Fruit fly (Drosophila melanogaster) whole organism, embryonic: ENCODE measurements around the gene Alh.

Experiments used
- Bgb ChIP-seq: fragments of 200-800 bp; sonication (Bioruptor generic); IDR thresholded peaks from 2 replicates; pipeline ENCODE4 v1.3.6; 2022; ENCODE audit warnings: missing biosample characterization, missing genetic modification characterization; ENCODE audit not compliant: partially characterized antibody
- CG10366 ChIP-seq: fragments of 200-800 bp; sonication (Bioruptor generic); IDR thresholded peaks from 2 replicates; pipeline ENCODE4 v1.3.6; 2022; ENCODE audit warnings: missing biosample characterization, missing genetic modification characterization
- CG11247 ChIP-seq: fragments of 200-800 bp; sonication (Bioruptor generic); IDR thresholded peaks from 2 replicates; pipeline ENCODE4 v1.3.6; 2022; ENCODE audit warnings: missing biosample characterization, missing genetic modification characterization
- CG11695 ChIP-seq: fragments of 200-800 bp; sonication (Bioruptor generic); IDR thresholded peaks from 3 replicates; pipeline ENCODE4 v1.3.6; 2022; ENCODE audit warnings: missing biosample characterization, missing genetic modification characterization
- CG11723 ChIP-seq: fragments of 200-800 bp; sonication (Bioruptor generic); optimal IDR thresholded peaks from 2 replicates; lab custom pipeline; 2017; ENCODE audit warnings: missing biosample characterization, mild to moderate bottlenecking, missing genetic modification characterization
- CG1233 ChIP-seq: fragments of 200-800 bp; sonication (Bioruptor generic); optimal IDR thresholded peaks from 4 replicates; lab custom pipeline; 2018; ENCODE audit warnings: missing biosample characterization, mild to moderate bottlenecking, missing genetic modification characterization
- CG13424 ChIP-seq: fragments of 200-800 bp; sonication (Bioruptor generic); optimal IDR thresholded peaks from 2 replicates; lab custom pipeline; 2019; ENCODE audit warnings: missing biosample characterization, mild to moderate bottlenecking, missing genetic modification characterization, moderate library complexity
- CG1603 ChIP-seq: fragments of 200-800 bp; sonication (Bioruptor generic); optimal IDR thresholded peaks from 2 replicates; lab custom pipeline; 2019; ENCODE audit warnings: missing biosample characterization, mild to moderate bottlenecking, missing genetic modification characterization, moderate library complexity
- CG17186 ChIP-seq: fragments of 200-800 bp; sonication (Bioruptor generic); optimal IDR thresholded peaks from 3 replicates; lab custom pipeline; 2017; ENCODE audit warnings: missing biosample characterization, missing genetic modification reagents, missing genetic modification characterization
- CG17568 ChIP-seq: fragments of 200-800 bp; sonication (Bioruptor generic); optimal IDR thresholded peaks from 2 replicates; lab custom pipeline; 2018; ENCODE audit warnings: missing biosample characterization, mild to moderate bottlenecking, missing genetic modification characterization, moderate library complexity
- CG17829 ChIP-seq: fragments of 200-800 bp; optimal IDR thresholded peaks from 2 replicates; lab custom pipeline; 2019; ENCODE audit warnings: missing biosample characterization, mild to moderate bottlenecking, missing genetic modification characterization, moderate library complexity
- CG1792 ChIP-seq: fragments of 200-800 bp; sonication (Bioruptor generic); optimal IDR thresholded peaks from 2 replicates; lab custom pipeline; 2016; ENCODE audit warnings: missing biosample characterization, missing genetic modification characterization
- CG18262 ChIP-seq: fragments of 200-800 bp; optimal IDR thresholded peaks from 3 replicates; lab custom pipeline; 2019; ENCODE audit warnings: missing biosample characterization, mild to moderate bottlenecking, missing genetic modification characterization, moderate library complexity
- CG1832 ChIP-seq: fragments of 200-800 bp; sonication (Bioruptor generic); optimal IDR thresholded peaks from 2 replicates; lab custom pipeline; 2017; ENCODE audit warnings: missing biosample characterization, mild to moderate bottlenecking, missing genetic modification characterization, inconsistent platforms
- CG18599 ChIP-seq: fragments of 200-800 bp; sonication (Bioruptor generic); optimal IDR thresholded peaks from 3 replicates; lab custom pipeline; 2017; ENCODE audit warnings: missing biosample characterization, missing genetic modification characterization, mild to moderate bottlenecking, moderate library complexity, missing genetic modification reagents
- CG2678 ChIP-seq: fragments of 200-800 bp; sonication (Bioruptor generic); optimal IDR thresholded peaks from 3 replicates; lab custom pipeline; 2019; ENCODE audit warnings: missing biosample characterization, mild to moderate bottlenecking, missing genetic modification characterization, moderate library complexity
- CG32772 ChIP-seq: fragments of 200-800 bp; sonication (Bioruptor generic); IDR thresholded peaks from 2 replicates; pipeline ENCODE4 v1.3.6; 2022; ENCODE audit warnings: missing biosample characterization, missing genetic modification characterization
- CG4854 ChIP-seq: fragments of 200-800 bp; sonication (Bioruptor generic); optimal IDR thresholded peaks from 2 replicates; lab custom pipeline; 2016; ENCODE audit warnings: missing biosample characterization, missing genetic modification characterization, inconsistent platforms
- CG7928 ChIP-seq: fragments of 200-800 bp; sonication (Bioruptor generic); optimal IDR thresholded peaks from 2 replicates; lab custom pipeline; 2017; ENCODE audit warnings: missing biosample characterization, mild to moderate bottlenecking, missing genetic modification characterization
- CG8089 ChIP-seq: fragments of 200-800 bp; sonication (Bioruptor generic); optimal IDR thresholded peaks from 3 replicates; lab custom pipeline; 2016; ENCODE audit warnings: missing biosample characterization, missing genetic modification characterization
- CG8290 ChIP-seq, 3 experiments: fragments of 200-800 bp; sonication (Bioruptor generic); optimal IDR thresholded peaks; 2 replicates each; lab custom pipeline; 2016 to 2019; ENCODE audit warnings: missing biosample characterization in 3 of 3, missing genetic modification characterization in 3 of 3, mild to moderate bottlenecking in 2 of 3, moderate library complexity in 1 of 3
- CG8924 ChIP-seq: fragments of 200-800 bp; optimal IDR thresholded peaks from 3 replicates; lab custom pipeline; 2019; ENCODE audit warnings: missing biosample characterization, mild to moderate bottlenecking, missing genetic modification characterization, moderate library complexity
- CTCF ChIP-seq: fragments of 200-800 bp; sonication (Bioruptor generic); optimal IDR thresholded peaks from 2 replicates; lab custom pipeline; 2017; ENCODE audit warnings: missing biosample characterization, mild to moderate bottlenecking, missing genetic modification characterization, moderate library complexity
- Doc2 ChIP-seq: fragments of 200-800 bp; sonication (Bioruptor generic); IDR thresholded peaks from 2 replicates; pipeline ENCODE4 v1.3.6; 2022; ENCODE audit warnings: missing biosample characterization, missing genetic modification characterization
- Ets65A ChIP-seq: fragments of 200-800 bp; sonication (Bioruptor generic); peaks from one replicate; lab custom pipeline; 2016; ENCODE audit warnings: missing biosample characterization, missing genetic modification characterization
- Fer2 ChIP-seq: fragments of 200-800 bp; sonication (Bioruptor generic); optimal IDR thresholded peaks from 2 replicates; lab custom pipeline; 2018; ENCODE audit warnings: missing biosample characterization, mild to moderate bottlenecking, missing genetic modification characterization, moderate library complexity
- Gsc ChIP-seq: fragments of 200-800 bp; sonication (Bioruptor generic); IDR thresholded peaks from 2 replicates; pipeline ENCODE4 v1.3.6; 2022; ENCODE audit warnings: missing biosample characterization, missing genetic modification characterization
- MBD-R2 ChIP-seq: fragments of 200-800 bp; sonication (Bioruptor generic); IDR thresholded peaks from 2 replicates; pipeline ENCODE4 v1.3.6; 2022; ENCODE audit warnings: missing biosample characterization, missing genetic modification characterization
- Med ChIP-seq: fragments of 200-800 bp; sonication (Bioruptor generic); peaks from one replicate; lab custom pipeline; 2016; ENCODE audit warnings: missing biosample characterization, missing genetic modification characterization, mild to moderate bottlenecking, inconsistent platforms, moderate library complexity
- NC2β ChIP-seq: fragments of 200-800 bp; sonication (Bioruptor generic); optimal IDR thresholded peaks from 2 replicates; lab custom pipeline; 2016; ENCODE audit warnings: missing biosample characterization, missing genetic modification characterization
- Neu2 ChIP-seq: fragments of 200-800 bp; sonication (Bioruptor generic); optimal IDR thresholded peaks from 3 replicates; lab custom pipeline; 2016; ENCODE audit warnings: missing biosample characterization, missing genetic modification characterization, borderline replicate concordance
- Nf-YC ChIP-seq: fragments of 200-800 bp; optimal IDR thresholded peaks from 3 replicates; lab custom pipeline; 2019; ENCODE audit warnings: missing biosample characterization, mild to moderate bottlenecking, missing genetic modification characterization, moderate library complexity
- Poxn ChIP-seq: fragments of 200-800 bp; sonication (Bioruptor generic); IDR thresholded peaks from 2 replicates; pipeline ENCODE4 v1.3.6; 2022; ENCODE audit warnings: missing biosample characterization, missing genetic modification characterization
- Vsx1 ChIP-seq: fragments of 200-800 bp; sonication (Bioruptor generic); optimal IDR thresholded peaks from 2 replicates; lab custom pipeline; 2017; ENCODE audit warnings: missing biosample characterization, mild to moderate bottlenecking, missing genetic modification characterization, missing genetic modification reagents
- emc ChIP-seq: fragments of 200-800 bp; sonication (Bioruptor generic); optimal IDR thresholded peaks from 2 replicates; lab custom pipeline; 2016; ENCODE audit warnings: missing biosample characterization, missing genetic modification characterization
- eve ChIP-seq, 2 experiments: fragments of >200 bp; optimal IDR thresholded peaks; 2 replicates each; lab custom pipeline; 2017; ENCODE audit warnings: missing biosample characterization in 2 of 2, missing genetic modification characterization in 2 of 2
- gce ChIP-seq: fragments of 200-800 bp; sonication (Bioruptor generic); IDR thresholded peaks from 3 replicates; pipeline ENCODE4 v1.3.6; 2022; ENCODE audit warnings: missing biosample characterization, missing genetic modification characterization
- gem ChIP-seq: fragments of 200-800 bp; sonication (Bioruptor generic); optimal IDR thresholded peaks from 2 replicates; lab custom pipeline; 2019; ENCODE audit warnings: missing biosample characterization, mild to moderate bottlenecking, missing genetic modification characterization, moderate library complexity
- gsb-n ChIP-seq: fragments of 200-800 bp; sonication (Bioruptor generic); optimal IDR thresholded peaks from 3 replicates; lab custom pipeline; 2018; ENCODE audit warnings: missing biosample characterization, mild to moderate bottlenecking, missing genetic modification characterization
- h ChIP-seq: fragments of >200 bp; optimal IDR thresholded peaks from 2 replicates; lab custom pipeline; 2017
- hkb ChIP-seq, 2 experiments: fragments of 200-800 bp in 1 of 2; fragments of >200 bp in 1 of 2; sonication (Bioruptor generic) in 1 of 2; IDR thresholded peaks in 1 of 2; optimal IDR thresholded peaks in 1 of 2; 2 replicates each; pipeline versions ENCODE4 v1.3.6 to Lab custom; 2017 to 2022; ENCODE audit warnings: missing biosample characterization in 1 of 2, missing genetic modification characterization in 1 of 2
- hth ChIP-seq: fragments of >200 bp; optimal IDR thresholded peaks from 2 replicates; lab custom pipeline; 2017; ENCODE audit warnings: inconsistent platforms
- insv ChIP-seq, 2 experiments: fragments of 200-800 bp; sonication (Bioruptor generic); optimal IDR thresholded peaks; 3 replicates each; lab custom pipeline; 2016 to 2018; ENCODE audit warnings: missing biosample characterization in 2 of 2, missing genetic modification characterization in 2 of 2
- inv ChIP-seq: fragments of 200-800 bp; sonication (Bioruptor generic); IDR thresholded peaks from 2 replicates; pipeline ENCODE4 v1.3.6; 2022; ENCODE audit warnings: missing biosample characterization, missing genetic modification characterization; ENCODE audit not compliant: partially characterized antibody
- onecut ChIP-seq: fragments of 200-800 bp; sonication (Bioruptor generic); IDR thresholded peaks from 2 replicates; pipeline ENCODE4 v1.3.6; 2022; ENCODE audit warnings: missing biosample characterization, missing genetic modification characterization
- rib ChIP-seq: fragments of 200-800 bp; sonication (Bioruptor generic); IDR thresholded peaks from 2 replicates; pipeline ENCODE4 v1.3.6; 2022; ENCODE audit warnings: missing biosample characterization, missing genetic modification characterization
- run ChIP-seq: fragments of 200-800 bp; sonication (Bioruptor generic); optimal IDR thresholded peaks from 3 replicates; lab custom pipeline; 2018; ENCODE audit warnings: missing biosample characterization, mild to moderate bottlenecking, missing genetic modification characterization
- shn ChIP-seq: fragments of 200-800 bp; sonication (Bioruptor generic); optimal IDR thresholded peaks from 3 replicates; lab custom pipeline; 2016; ENCODE audit warnings: missing biosample characterization, missing genetic modification characterization
- tna ChIP-seq: fragments of 200-800 bp; sonication (Bioruptor generic); IDR thresholded peaks from 2 replicates; pipeline ENCODE4 v1.3.6; 2022; ENCODE audit warnings: missing biosample characterization, missing genetic modification characterization; ENCODE audit not compliant: partially characterized antibody
- tup ChIP-seq: fragments of 200-800 bp; sonication (Bioruptor generic); optimal IDR thresholded peaks from 2 replicates; lab custom pipeline; 2016; ENCODE audit warnings: missing biosample characterization, mild to moderate bottlenecking, missing genetic modification characterization, moderate library complexity

Alh gene

DNA sequence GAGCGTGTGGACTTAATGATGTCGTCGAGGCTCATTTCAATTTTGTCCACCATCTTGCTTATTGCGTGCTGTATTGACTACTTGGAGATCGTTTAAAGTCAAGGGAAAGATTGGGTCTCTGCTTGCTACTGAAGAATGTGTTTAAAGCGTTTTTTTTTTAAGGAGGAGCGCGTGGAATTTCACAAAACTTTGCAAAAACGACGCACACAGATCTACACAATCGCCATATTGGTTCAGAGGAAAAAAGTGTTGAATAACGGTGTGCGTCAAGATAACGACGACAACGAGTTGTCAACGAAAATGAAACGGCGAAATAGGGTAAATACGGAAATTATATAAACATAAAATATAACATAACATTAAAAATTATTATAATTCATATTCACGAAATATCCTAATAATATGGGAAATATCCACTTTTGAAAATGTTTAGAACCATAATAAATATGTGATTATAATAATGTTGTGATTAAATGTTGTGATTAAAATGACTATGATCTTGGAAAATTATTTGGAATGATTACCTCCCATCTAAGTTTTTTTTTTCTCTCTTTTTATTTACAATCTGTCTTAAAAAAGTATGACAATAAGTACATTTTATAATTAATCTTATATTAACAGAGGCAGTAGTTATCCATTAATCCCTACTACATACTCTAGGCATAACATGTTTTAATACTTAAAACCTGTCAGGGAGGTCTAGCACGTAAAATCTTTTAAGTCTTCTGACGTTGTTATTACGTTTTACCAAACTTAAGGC lies 43.6 kb downstream of the Alh start, which contains the start of gene Ref1 (continued):
- TF ChIP-seq shn (GFP tag; lab: Kevin White, UChicago) = no peak
- peak; percentile 77 for TF ChIP-seq CG11723 (GFP tag; lab: Kevin White, UChicago)
- no peak for TF ChIP-seq hkb (optimal IDR thresholded peaks at IDR 0.05; lab: Kevin White, UChicago)
- TF ChIP-seq hkb (GFP tag; IDR thresholded peaks at IDR 0.05; lab: Robert Waterston, UW) = no peak
- no peak for TF ChIP-seq CG18262 (tag; lab: Kevin White, UChicago)
- TF ChIP-seq tup (GFP tag; lab: Kevin White, UChicago) = no peak
- TF ChIP-seq CG11695 (GFP tag; lab: Robert Waterston, UW) = no peak
- no peak for TF ChIP-seq CG1832 (GFP tag; lab: Kevin White, UChicago)
- no peak for TF ChIP-seq insv (GFP tag; optimal IDR thresholded peaks at IDR 0.05; lab: Kevin White, UChicago)
- no peak for TF ChIP-seq CG10366 (GFP tag; lab: Robert Waterston, UW)
- peak; percentile 100 for TF ChIP-seq CG1603 (tag; lab: Kevin White, UChicago)
- no peak for TF ChIP-seq CG17568
- no peak for TF ChIP-seq Neu2 (GFP tag; lab: Kevin White, UChicago)
- no peak for TF ChIP-seq CG11247 (GFP tag; lab: Robert Waterston, UW)
- no peak for TF ChIP-seq CG1233 (GFP tag; lab: Kevin White, UChicago)
- TF ChIP-seq h (lab: Kevin White, UChicago) = no peak
- TF ChIP-seq Gsc (GFP tag; lab: Robert Waterston, UW) = no peak
- TF ChIP-seq hth (lab: Kevin White, UChicago) = no peak
- no peak for TF ChIP-seq onecut (GFP tag; lab: Robert Waterston, UW)
- TF ChIP-seq CG13424 (tag; lab: Kevin White, UChicago) = no peak
- TF ChIP-seq CG1792 (GFP tag; lab: Kevin White, UChicago) = no peak
- no peak for TF ChIP-seq Bgb
- TF ChIP-seq CG8290 (GFP tag; optimal IDR thresholded peaks at IDR 0.05; lab: Kevin White, UChicago) = peak; percentile 76
- peak in 1 of 2 experiments; percentile 24 for TF ChIP-seq CG8290 (tag; optimal IDR thresholded peaks at IDR 0.05; lab: Kevin White, UChicago)
- no peak for TF ChIP-seq CG4854 (GFP tag; lab: Kevin White, UChicago)
- peak; percentile 5 for TF ChIP-seq CG2678 (tag; lab: Kevin White, UChicago)
- no peak for TF ChIP-seq CG7928 (GFP tag; lab: Kevin White, UChicago)
- peak; percentile 28 for TF ChIP-seq Nf-YC
- no peak for TF ChIP-seq Fer2 (tag; lab: Kevin White, UChicago)
- no peak for TF ChIP-seq gce (GFP tag; lab: Robert Waterston, UW)
- TF ChIP-seq CTCF (GFP tag; lab: Kevin White, UChicago) = no peak
- no peak for TF ChIP-seq CG17186 (GFP tag; lab: Kevin White, UChicago)
- TF ChIP-seq, all 482 proteins: peak for 36

DNA sequence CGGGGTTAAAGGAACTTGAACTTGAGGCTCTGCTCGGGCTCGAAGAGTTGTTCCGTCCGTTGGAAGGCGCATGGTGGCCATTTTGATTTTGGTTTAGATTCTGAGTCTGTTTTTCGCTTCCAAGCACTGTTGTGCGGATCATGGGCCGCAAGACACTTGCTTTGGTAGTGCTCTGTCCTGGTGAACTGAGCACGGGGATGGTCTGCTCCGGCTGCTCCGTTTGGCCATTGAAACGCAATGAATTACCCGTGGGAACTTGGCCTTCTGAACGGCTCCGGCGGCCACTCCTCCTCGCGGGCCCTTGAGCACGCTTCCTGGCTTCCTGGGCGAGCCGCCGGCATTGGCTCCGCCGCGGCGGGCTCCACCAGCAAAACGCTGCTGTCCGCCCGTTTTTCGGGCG lies 44.3 kb downstream of the Alh start:
- TF ChIP-seq gsb-n (tag; lab: Kevin White, UChicago) (no peak), NC2β (GFP tag; lab: Kevin White, UChicago) (no peak), Ets65A (GFP tag; lab: Kevin White, UChicago) (peak; percentile 81), Med (GFP tag; lab: Kevin White, UChicago) (peak; percentile 60), h (lab: Kevin White, UChicago) (peak; percentile 26), rib (GFP tag; lab: Robert Waterston, UW) (0 out of 2 replicates have a peak, but pooled peaks have one; percentile 56), eve (GFP tag; optimal IDR thresholded peaks at IDR 0.05; lab: Kevin White, UChicago) (no peak), Poxn (GFP tag; lab: Robert Waterston, UW) (no peak), emc (GFP tag; lab: Kevin White, UChicago) (no peak), tna (0 out of 2 replicates have a peak, but pooled peaks have one; percentile 34), gem (no peak), CG32772 (GFP tag; lab: Robert Waterston, UW) (0 out of 2 replicates have a peak, but pooled peaks have one; percentile 25), CG18599 (GFP tag; lab: Kevin White, UChicago) (no peak), run (tag; lab: Kevin White, UChicago) (no peak), CG8924 (tag; lab: Kevin White, UChicago) (no peak), Doc2 (no peak), CG17829 (no peak), inv (GFP tag; lab: Robert Waterston, UW) (peak; percentile 20; the same call in 1 of the 2 replicates), Vsx1 (GFP tag; lab: Kevin White, UChicago) (no peak), MBD-R2 (GFP tag; lab: Robert Waterston, UW) (no peak), CG8089 (GFP tag; lab: Kevin White, UChicago) (no peak)
